Worm (Caenorhabditis elegans) whole organism, L4 larva: ENCODE data around the gene rcat-1.

ENCODE experiments used
- hif-1 ChIP-seq, 2 experiments: sonication (generic microtip); optimal IDR thresholded peaks; 2 replicates each; lab custom pipeline; 2016 to 2017; ENCODE audit warnings: missing compliant biosample characterization in 2 of 2, missing genetic modification characterization in 2 of 2, missing genetic modification reagents in 2 of 2, missing genotype in 2 of 2, mild to moderate bottlenecking in 1 of 2
- nhr-41 ChIP-seq: fragments of 200-800 bp; sonication (Bioruptor generic); IDR thresholded peaks from 2 replicates; pipeline ENCODE4 v1.3.6; 2022; ENCODE audit warnings: missing genetic modification reagents, missing genetic modification characterization, missing compliant biosample characterization

rcat-1 gene

ce11 chrIV:204998-205397, 50.2 kb downstream of the rcat-1 start, which contains the start of gene coa-1:
Gene coa-1 (plus strand): TSS chrIV:205298.
- no peak for TF ChIP-seq hif-1 (tag; optimal IDR thresholded peaks at IDR 0.05; lab: Kevin White, UChicago)
- TF ChIP-seq nhr-41 (GFP tag; lab: Robert Waterston, UW): no peak
